Worm (Caenorhabditis elegans) whole organism, early embryonic: Measurements from ENCODE around the gene F23H11.5.

Experiments used
- B0310.2 ChIP-seq: sonication (generic microtip); optimal IDR thresholded peaks from 2 replicates; lab custom pipeline; 2016; ENCODE audit warnings: mild to moderate bottlenecking, missing genetic modification characterization, missing compliant biosample characterization
- ama-1 ChIP-seq: fragments of 150-350 bp; optimal IDR thresholded peaks from 2 replicates; lab custom pipeline; 2014
- ceh-36 ChIP-seq: sonication (generic microtip); optimal IDR thresholded peaks from 2 replicates; lab custom pipeline; 2016; ENCODE audit warnings: missing genetic modification characterization, inconsistent platforms, missing compliant biosample characterization
- ets-7 ChIP-seq: sonication (generic microtip); optimal IDR thresholded peaks from 2 replicates; lab custom pipeline; 2016; ENCODE audit warnings: missing genotype, missing genetic modification characterization, missing compliant biosample characterization
- flt-1 ChIP-seq: fragments of 200-800 bp; sonication (Bioruptor generic); IDR thresholded peaks from 2 replicates; pipeline ENCODE4 v1.3.6; 2022; ENCODE audit warnings: missing genetic modification characterization, missing compliant biosample characterization
- hmg-4 ChIP-seq: fragments of 200-800 bp; sonication (Bioruptor generic); optimal IDR thresholded peaks from 2 replicates; lab custom pipeline; 2018; ENCODE audit warnings: mild to moderate bottlenecking, missing genetic modification characterization, missing compliant biosample characterization
- hnd-1 ChIP-seq: sonication (generic microtip); optimal IDR thresholded peaks from 2 replicates; lab custom pipeline; 2016; ENCODE audit warnings: missing genetic modification characterization, missing compliant biosample characterization
- pes-1 ChIP-seq: fragments of 200-800 bp; sonication (Bioruptor generic); IDR thresholded peaks from 2 replicates; pipeline ENCODE4 v1.3.6; 2022; ENCODE audit warnings: missing genetic modification reagents, missing genetic modification characterization, missing compliant biosample characterization
- sea-1 ChIP-seq: fragments of 200-800 bp; sonication (Bioruptor generic); conservative IDR thresholded peaks from 2 replicates; pipeline ENCODE4 v1.3.6; 2022; ENCODE audit warnings: missing genetic modification characterization, missing compliant biosample characterization
- tbx-11 ChIP-seq: fragments of 200-800 bp; sonication (Bioruptor generic); IDR thresholded peaks from 2 replicates; pipeline ENCODE4 v1.3.6; 2022; ENCODE audit warnings: missing genetic modification characterization, missing compliant biosample characterization
- tbx-37 ChIP-seq: fragments of 200-800 bp; sonication (Bioruptor generic); conservative IDR thresholded peaks from 2 replicates; pipeline ENCODE4 v1.3.6; 2022; ENCODE audit warnings: missing genetic modification reagents, missing genetic modification characterization, missing compliant biosample characterization
- tra-4 ChIP-seq: sonication (generic microtip); optimal IDR thresholded peaks from 2 replicates; lab custom pipeline; 2017; ENCODE audit warnings: missing genetic modification characterization, missing compliant biosample characterization

DNA sequence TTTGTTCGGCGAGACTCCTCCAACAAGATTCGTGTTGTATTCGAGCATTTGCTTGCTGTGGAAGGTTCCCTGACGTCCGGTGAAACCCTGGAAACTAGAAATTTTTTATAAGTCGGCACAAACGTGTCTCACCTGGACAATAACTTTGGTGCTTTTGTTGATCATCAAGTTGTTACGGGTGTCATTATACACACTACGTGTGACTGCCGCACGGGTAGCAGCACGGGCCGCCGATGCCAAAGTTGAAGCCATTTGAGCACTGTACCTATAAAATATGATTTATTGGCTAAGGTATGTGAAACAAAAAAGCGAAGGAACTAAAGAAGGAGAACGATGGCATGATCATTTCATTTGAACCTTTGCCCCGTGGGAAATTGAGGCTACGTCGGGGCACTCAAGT lies 9.2 kb downstream of the F23H11.5 start, which contains the start of gene sucl-2:
- no peak for TF ChIP-seq tbx-37 (GFP tag; lab: Robert Waterston, UW)
- no peak for TF ChIP-seq ama-1 (lab: Kevin White, UChicago)
- no peak for TF ChIP-seq tra-4 (tag; lab: Kevin White, UChicago)
- TF ChIP-seq flt-1 (GFP tag; lab: Robert Waterston, UW) = no peak
- no peak for TF ChIP-seq hnd-1 (tag; lab: Kevin White, UChicago)
- no peak for TF ChIP-seq hmg-4 (GFP tag; lab: Kevin White, UChicago)
- TF ChIP-seq sea-1 (GFP tag; lab: Robert Waterston, UW) = no peak
- TF ChIP-seq tbx-11 (GFP tag; lab: Robert Waterston, UW) = no peak
- TF ChIP-seq ceh-36 (tag; lab: Kevin White, UChicago) = no peak
- no peak for TF ChIP-seq ets-7
- no peak for TF ChIP-seq pes-1
- TF ChIP-seq B0310.2 (tag; lab: Kevin White, UChicago) = no peak
